Fruit fly (Drosophila melanogaster) whole organism, embryonic: ENCODE measurements around the gene mbc.

Source experiments
- CG10147 ChIP-seq: fragments of 200-800 bp; sonication (Bioruptor generic); optimal IDR thresholded peaks from 2 replicates; lab custom pipeline; 2019; ENCODE audit warnings: missing biosample characterization, mild to moderate bottlenecking, missing genetic modification characterization, moderate library complexity
- CG1024 ChIP-seq: fragments of 200-800 bp; sonication (Bioruptor generic); IDR thresholded peaks from 2 replicates; pipeline ENCODE4 v1.3.6; 2022; ENCODE audit warnings: missing biosample characterization, missing genetic modification characterization
- CG10431 ChIP-seq: fragments of 200-800 bp; sonication (Bioruptor generic); optimal IDR thresholded peaks from 3 replicates; lab custom pipeline; 2018; ENCODE audit warnings: missing biosample characterization, mild to moderate bottlenecking, missing genetic modification characterization
- CG11696 ChIP-seq: fragments of 200-800 bp; sonication (Bioruptor generic); IDR thresholded peaks from 2 replicates; pipeline ENCODE4 v1.3.6; 2022; ENCODE audit warnings: missing biosample characterization, missing genetic modification characterization
- CG13624 ChIP-seq: fragments of 200-800 bp; sonication (Bioruptor generic); optimal IDR thresholded peaks from 2 replicates; lab custom pipeline; 2016; ENCODE audit warnings: missing biosample characterization, missing genetic modification characterization
- CG13894 ChIP-seq: fragments of 200-800 bp; sonication (Bioruptor generic); optimal IDR thresholded peaks from 3 replicates; lab custom pipeline; 2018; ENCODE audit warnings: missing biosample characterization, mild to moderate bottlenecking, missing genetic modification characterization, moderate library complexity
- CG14050 ChIP-seq: fragments of 200-800 bp; sonication (Bioruptor generic); IDR thresholded peaks from 3 replicates; pipeline ENCODE4 v1.3.6; 2022; ENCODE audit warnings: missing biosample characterization, missing genetic modification characterization
- CG14441 ChIP-seq: fragments of 200-800 bp; sonication (Bioruptor generic); IDR thresholded peaks from 2 replicates; pipeline ENCODE4 v1.3.6; 2022; ENCODE audit warnings: missing biosample characterization, missing genetic modification characterization
- CG14965 ChIP-seq: fragments of 200-800 bp; sonication (Bioruptor generic); optimal IDR thresholded peaks from 2 replicates; lab custom pipeline; 2016; ENCODE audit warnings: missing biosample characterization, missing genetic modification characterization, borderline replicate concordance
- CG1529 ChIP-seq: fragments of 200-800 bp; sonication (Bioruptor generic); optimal IDR thresholded peaks from 3 replicates; lab custom pipeline; 2018; ENCODE audit warnings: missing biosample characterization, missing genetic modification characterization
- CG1603 ChIP-seq: fragments of 200-800 bp; sonication (Bioruptor generic); optimal IDR thresholded peaks from 2 replicates; lab custom pipeline; 2019; ENCODE audit warnings: missing biosample characterization, mild to moderate bottlenecking, missing genetic modification characterization, moderate library complexity
- CG17359 ChIP-seq: fragments of 200-800 bp; sonication (Bioruptor generic); optimal IDR thresholded peaks from 3 replicates; lab custom pipeline; 2018; ENCODE audit warnings: missing biosample characterization, mild to moderate bottlenecking, missing genetic modification characterization, moderate library complexity
- CG18599 ChIP-seq: fragments of 200-800 bp; sonication (Bioruptor generic); optimal IDR thresholded peaks from 3 replicates; lab custom pipeline; 2017; ENCODE audit warnings: missing biosample characterization, missing genetic modification characterization, mild to moderate bottlenecking, moderate library complexity, missing genetic modification reagents
- CG18764 ChIP-seq: fragments of 200-800 bp; sonication (Bioruptor generic); optimal IDR thresholded peaks from 3 replicates; lab custom pipeline; 2016; ENCODE audit warnings: missing biosample characterization, missing genetic modification characterization
- CG2678 ChIP-seq: fragments of 200-800 bp; sonication (Bioruptor generic); optimal IDR thresholded peaks from 3 replicates; lab custom pipeline; 2019; ENCODE audit warnings: missing biosample characterization, mild to moderate bottlenecking, missing genetic modification characterization, moderate library complexity
- CG3065 ChIP-seq: fragments of 200-800 bp; sonication (Bioruptor generic); optimal IDR thresholded peaks from 2 replicates; lab custom pipeline; 2016; ENCODE audit warnings: missing biosample characterization, missing genetic modification characterization
- CG42726 ChIP-seq: fragments of 200-800 bp; sonication (Bioruptor generic); IDR thresholded peaks from 2 replicates; pipeline ENCODE4 v1.3.6; 2022; ENCODE audit warnings: missing biosample characterization, missing genetic modification characterization; ENCODE audit not compliant: partially characterized antibody
- CG6654 ChIP-seq: fragments of 200-800 bp; sonication (Bioruptor generic); optimal IDR thresholded peaks from 2 replicates; lab custom pipeline; 2017; ENCODE audit warnings: missing biosample characterization, mild to moderate bottlenecking, missing genetic modification characterization
- CG6765 ChIP-seq: fragments of 200-800 bp; sonication (Bioruptor generic); optimal IDR thresholded peaks from 3 replicates; lab custom pipeline; 2017; ENCODE audit warnings: missing biosample characterization, mild to moderate bottlenecking, missing genetic modification characterization
- CG6791 ChIP-seq: fragments of 200-800 bp; sonication (Bioruptor generic); IDR thresholded peaks from 3 replicates; pipeline ENCODE4 v1.3.6; 2022; ENCODE audit warnings: missing biosample characterization, missing genetic modification characterization; ENCODE audit not compliant: partially characterized antibody
- CG6813 ChIP-seq: fragments of 200-800 bp; sonication (Bioruptor generic); optimal IDR thresholded peaks from 2 replicates; lab custom pipeline; 2017; ENCODE audit warnings: missing biosample characterization, missing genetic modification characterization, mild to moderate bottlenecking, moderate library complexity, missing genetic modification reagents
- CG7357 ChIP-seq: fragments of 200-800 bp; sonication (Bioruptor generic); IDR thresholded peaks from 3 replicates; pipeline ENCODE4 v1.3.6; 2022; ENCODE audit warnings: missing biosample characterization, missing genetic modification characterization
- CG7786 ChIP-seq: fragments of 200-800 bp; sonication (Bioruptor generic); optimal IDR thresholded peaks from 2 replicates; lab custom pipeline; 2016; ENCODE audit warnings: missing biosample characterization, missing genetic modification characterization
- CG7928 ChIP-seq: fragments of 200-800 bp; sonication (Bioruptor generic); optimal IDR thresholded peaks from 2 replicates; lab custom pipeline; 2017; ENCODE audit warnings: missing biosample characterization, mild to moderate bottlenecking, missing genetic modification characterization
- CHES-1-like ChIP-seq: fragments of 200-800 bp; sonication (Bioruptor generic); optimal IDR thresholded peaks from 2 replicates; lab custom pipeline; 2016; ENCODE audit warnings: missing biosample characterization, missing genetic modification characterization
- Doc3 ChIP-seq: fragments of 200-800 bp; sonication (Bioruptor generic); IDR thresholded peaks from 3 replicates; pipeline ENCODE4 v1.3.6; 2022; ENCODE audit warnings: missing biosample characterization, missing genetic modification characterization; ENCODE audit not compliant: partially characterized antibody
- ERR ChIP-seq: fragments of 200-800 bp; sonication (Bioruptor generic); optimal IDR thresholded peaks from 2 replicates; lab custom pipeline; 2016; ENCODE audit warnings: missing biosample characterization, missing genetic modification characterization
- Jarid2 ChIP-seq: fragments of 200-800 bp; sonication (Bioruptor generic); optimal IDR thresholded peaks from 3 replicates; lab custom pipeline; 2017; ENCODE audit warnings: mild to moderate bottlenecking, missing biosample characterization, missing genetic modification reagents, missing genetic modification characterization
- Meics ChIP-seq: fragments of 200-800 bp; sonication (Bioruptor generic); optimal IDR thresholded peaks from 2 replicates; lab custom pipeline; 2017; ENCODE audit warnings: missing biosample characterization, mild to moderate bottlenecking, missing genetic modification characterization
- Mes4 ChIP-seq: fragments of 200-800 bp; sonication (Bioruptor generic); optimal IDR thresholded peaks from 2 replicates; lab custom pipeline; 2016; ENCODE audit warnings: missing biosample characterization, missing genetic modification characterization
- NC2β ChIP-seq: fragments of 200-800 bp; sonication (Bioruptor generic); optimal IDR thresholded peaks from 2 replicates; lab custom pipeline; 2016; ENCODE audit warnings: missing biosample characterization, missing genetic modification characterization
- Nf-YA ChIP-seq: fragments of 200-800 bp; sonication (Bioruptor generic); IDR thresholded peaks from 2 replicates; pipeline ENCODE4 v1.3.6; 2022; ENCODE audit warnings: missing biosample characterization, missing genetic modification characterization
- Nf-YB ChIP-seq: fragments of 200-800 bp; sonication (Bioruptor generic); optimal IDR thresholded peaks from 3 replicates; lab custom pipeline; 2019; ENCODE audit warnings: missing biosample characterization, mild to moderate bottlenecking, missing genetic modification characterization, moderate library complexity
- Optix ChIP-seq: fragments of 200-800 bp; sonication (Bioruptor generic); IDR thresholded peaks from 3 replicates; pipeline ENCODE4 v1.3.6; 2022; ENCODE audit warnings: missing biosample characterization, missing genetic modification characterization
- ac ChIP-seq: fragments of 200-800 bp; sonication (Bioruptor generic); optimal IDR thresholded peaks from 3 replicates; lab custom pipeline; 2017; ENCODE audit warnings: missing biosample characterization, mild to moderate bottlenecking, missing genetic modification characterization
- bab2 ChIP-seq: fragments of 200-800 bp; sonication (Bioruptor generic); optimal IDR thresholded peaks from 2 replicates; lab custom pipeline; 2016; ENCODE audit warnings: missing biosample characterization, missing genetic modification characterization
- bigmax ChIP-seq: fragments of 200-800 bp; sonication (Bioruptor generic); optimal IDR thresholded peaks from 2 replicates; lab custom pipeline; 2018; ENCODE audit warnings: missing biosample characterization, mild to moderate bottlenecking, missing genetic modification characterization
- btn ChIP-seq: fragments of 200-800 bp; sonication (Bioruptor generic); optimal IDR thresholded peaks from 2 replicates; lab custom pipeline; 2016; ENCODE audit warnings: missing biosample characterization, missing genetic modification characterization
- dm ChIP-seq: fragments of 200-800 bp; sonication (Bioruptor generic); optimal IDR thresholded peaks from 3 replicates; lab custom pipeline; 2016; ENCODE audit warnings: missing biosample characterization, missing genetic modification characterization
- dpn ChIP-seq, 2 experiments: fragments of 200-800 bp; sonication (Bioruptor generic); optimal IDR thresholded peaks; 3 replicates each; lab custom pipeline; 2016; ENCODE audit warnings: missing biosample characterization in 2 of 2, missing genetic modification characterization in 2 of 2
- eve ChIP-seq, 2 experiments: fragments of >200 bp; optimal IDR thresholded peaks; 2 replicates each; lab custom pipeline; 2017; ENCODE audit warnings: missing biosample characterization in 2 of 2, missing genetic modification characterization in 2 of 2
- gsb-n ChIP-seq: fragments of 200-800 bp; sonication (Bioruptor generic); optimal IDR thresholded peaks from 3 replicates; lab custom pipeline; 2018; ENCODE audit warnings: missing biosample characterization, mild to moderate bottlenecking, missing genetic modification characterization
- h ChIP-seq: fragments of >200 bp; optimal IDR thresholded peaks from 2 replicates; lab custom pipeline; 2017
- jumu ChIP-seq: fragments of 200-800 bp; sonication (Bioruptor generic); optimal IDR thresholded peaks from 3 replicates; lab custom pipeline; 2016; ENCODE audit warnings: missing biosample characterization, missing genetic modification characterization
- lmd ChIP-seq: fragments of 200-800 bp; sonication (Bioruptor generic); IDR thresholded peaks from 2 replicates; pipeline ENCODE4 v1.3.6; 2022; ENCODE audit warnings: missing biosample characterization, missing genetic modification characterization
- org-1 ChIP-seq: fragments of 200-800 bp; sonication (Bioruptor generic); optimal IDR thresholded peaks from 2 replicates; lab custom pipeline; 2017; ENCODE audit warnings: missing biosample characterization, missing genetic modification characterization
- ranshi ChIP-seq: fragments of 200-800 bp; sonication (Bioruptor generic); IDR thresholded peaks from 2 replicates; pipeline ENCODE4 v1.3.6; 2022; ENCODE audit warnings: missing biosample characterization, missing genetic modification characterization
- repo ChIP-seq: fragments of 200-800 bp; sonication (Bioruptor generic); optimal IDR thresholded peaks from 2 replicates; lab custom pipeline; 2016; ENCODE audit warnings: missing biosample characterization, missing genetic modification characterization
- slbo ChIP-seq: fragments of 200-800 bp; sonication (Bioruptor generic); IDR thresholded peaks from 2 replicates; pipeline ENCODE4 v1.3.6; 2022; ENCODE audit warnings: missing biosample characterization, missing genetic modification characterization
- tin ChIP-seq: fragments of 200-800 bp; sonication (Bioruptor generic); optimal IDR thresholded peaks from 3 replicates; lab custom pipeline; 2016; ENCODE audit warnings: missing biosample characterization, missing genetic modification characterization
- trem ChIP-seq: fragments of 200-800 bp; optimal IDR thresholded peaks from 3 replicates; lab custom pipeline; 2019; ENCODE audit warnings: missing biosample characterization, mild to moderate bottlenecking, missing genetic modification characterization, moderate library complexity
- yki ChIP-seq: fragments of >200 bp; optimal IDR thresholded peaks from 3 replicates; lab custom pipeline; 2018

The mbc gene

DNA sequence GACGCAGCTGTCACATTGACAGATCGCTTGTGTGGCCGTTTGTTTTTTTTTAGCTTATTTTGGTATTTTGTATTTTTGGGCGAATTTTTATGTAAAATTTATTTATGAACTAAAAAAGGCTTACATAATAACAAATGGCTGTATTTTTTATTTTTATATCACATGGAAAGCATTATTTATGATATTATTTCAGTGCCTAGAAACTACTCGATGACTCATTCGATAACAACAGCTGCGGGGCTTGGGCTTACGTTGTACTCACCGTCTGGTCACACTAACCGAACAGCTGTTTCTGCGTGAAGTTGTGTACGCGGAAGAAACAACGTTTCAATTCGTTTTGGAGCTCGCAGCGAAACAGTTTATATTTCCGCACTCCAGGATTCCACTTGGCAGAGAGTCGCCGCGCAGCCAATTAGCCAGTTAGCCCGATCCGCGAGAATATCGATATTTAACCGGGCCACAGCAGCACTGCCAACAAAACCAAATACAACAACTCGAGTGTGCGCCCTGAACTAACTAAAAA, 48.5 kb upstream of the mbc start, which contains the start of the genes Hmgcr and Rpn9 (continued):
- TF ChIP-seq NC2β (GFP tag; lab: Kevin White, UChicago) (peak; percentile 55), CG3065 (no peak), Doc3 (GFP tag; lab: Robert Waterston, UW) (no peak), Nf-YB (GFP tag; lab: Kevin White, UChicago) (peak; percentile 27), CG1024 (GFP tag; lab: Robert Waterston, UW) (no peak), org-1 (GFP tag; lab: Kevin White, UChicago) (no peak), CG10147 (no peak), ERR (GFP tag; lab: Kevin White, UChicago) (peak; percentile 11), eve (GFP tag; optimal IDR thresholded peaks at IDR 0.05; lab: Kevin White, UChicago) (peak in 1 of 2 experiments; percentile 11), trem (peak; percentile 73), Jarid2 (GFP tag; lab: Kevin White, UChicago) (peak; percentile 86), lmd (no peak), Nf-YA (GFP tag; lab: Robert Waterston, UW) (no peak), Mes4 (GFP tag; lab: Kevin White, UChicago) (peak; percentile 50), CG18599 (no peak), ranshi (GFP tag; lab: Robert Waterston, UW) (no peak), tin (no peak), bigmax (GFP tag; lab: Kevin White, UChicago) (no peak), CG6765 (GFP tag; lab: Kevin White, UChicago) (peak; percentile 15), btn (GFP tag; lab: Kevin White, UChicago) (no peak), CG7786 (GFP tag; lab: Kevin White, UChicago) (no peak), dpn (GFP tag; optimal IDR thresholded peaks at IDR 0.05; lab: Kevin White, UChicago) (peak; percentile 14 to 24), yki (no peak), CG14441 (GFP tag; lab: Robert Waterston, UW) (no peak), CG13894 (tag; lab: Kevin White, UChicago) (no peak), CG17359 (tag; lab: Kevin White, UChicago) (no peak), CG1529 (GFP tag; lab: Kevin White, UChicago) (no peak), CG1603 (tag; lab: Kevin White, UChicago) (peak; percentile 58), CG7928 (GFP tag; lab: Kevin White, UChicago) (no peak), CG2678 (no peak), CG10431 (peak; percentile 54), CG11696 (GFP tag; lab: Robert Waterston, UW) (no peak), CG14050 (no peak), slbo (GFP tag; lab: Robert Waterston, UW) (no peak; the same call in 1 of the 2 replicates), dm (GFP tag; lab: Kevin White, UChicago) (peak; percentile 41), Meics (GFP tag; lab: Kevin White, UChicago) (no peak), h (no peak), CG6654 (GFP tag; lab: Kevin White, UChicago) (no peak), CG18764 (no peak), CHES-1-like (GFP tag; lab: Kevin White, UChicago) (peak; percentile 53), ac (no peak), Optix (GFP tag; lab: Robert Waterston, UW) (no peak), gsb-n (tag; lab: Kevin White, UChicago) (peak; percentile 49), CG7357 (GFP tag; lab: Robert Waterston, UW) (no peak), bab2 (GFP tag; lab: Kevin White, UChicago) (no peak), repo (GFP tag; lab: Kevin White, UChicago) (no peak), CG14965 (GFP tag; lab: Kevin White, UChicago) (no peak), CG6813 (GFP tag; lab: Kevin White, UChicago) (no peak), CG42726 (GFP tag; lab: Robert Waterston, UW) (peak; percentile 17; the same call in 1 of the 2 replicates), jumu (GFP tag; lab: Kevin White, UChicago) (peak; percentile 8), CG6791 (GFP tag; lab: Robert Waterston, UW) (no peak), CG13624 (GFP tag; lab: Kevin White, UChicago) (peak; percentile 14)
